Worm (Caenorhabditis elegans) whole organism, L4 larva: ENCODE results near the gene yars-2.

Experiments
- F26F4.8 ChIP-seq: fragments of 200-800 bp; sonication (Bioruptor generic); conservative IDR thresholded peaks from 2 replicates; pipeline ENCODE4 v1.3.6; 2022; ENCODE audit warnings: missing genetic modification characterization, missing compliant biosample characterization
- aly-2 ChIP-seq: sonication (generic microtip); optimal IDR thresholded peaks from 2 replicates; lab custom pipeline; 2018; ENCODE audit warnings: missing biosample characterization, missing genetic modification characterization
- cey-2 ChIP-seq: sonication (generic microtip); optimal IDR thresholded peaks from 3 replicates; lab custom pipeline; 2017; ENCODE audit warnings: missing genetic modification characterization, mild to moderate bottlenecking, missing compliant biosample characterization, antibody characterized with exemption, borderline replicate concordance; ENCODE audit not compliant: insufficient read depth
- ctbp-1 ChIP-seq: fragments of 200-800 bp; sonication (Bioruptor generic); IDR thresholded peaks from 2 replicates; pipeline ENCODE4 v1.3.6; 2022; ENCODE audit warnings: missing genetic modification reagents, missing genetic modification characterization, missing compliant biosample characterization
- daf-8 ChIP-seq: fragments of 200-800 bp; sonication (Bioruptor generic); IDR thresholded peaks from 2 replicates; pipeline ENCODE4 v1.3.6; 2022; ENCODE audit warnings: missing genetic modification characterization, missing compliant biosample characterization
- dmd-8 ChIP-seq: fragments of 200-800 bp; sonication (Bioruptor generic); IDR thresholded peaks from 2 replicates; pipeline ENCODE4 v1.3.6; 2022; ENCODE audit warnings: missing genetic modification characterization, missing compliant biosample characterization
- dpl-1 ChIP-seq: fragments of 150-350 bp; optimal IDR thresholded peaks from 2 replicates; lab custom pipeline; 2014; ENCODE audit warnings: missing biosample characterization, missing genetic modification reagents, missing genetic modification characterization
- fkh-10 ChIP-seq: fragments of 150-350 bp; optimal IDR thresholded peaks from 2 replicates; lab custom pipeline; 2014; ENCODE audit warnings: missing biosample characterization, missing genetic modification reagents, missing genetic modification characterization
- hlh-30 ChIP-seq: sonication (generic microtip); optimal IDR thresholded peaks from 2 replicates; lab custom pipeline; 2017; ENCODE audit warnings: antibody characterized with exemption, mild to moderate bottlenecking, missing genetic modification characterization, missing compliant biosample characterization; ENCODE audit not compliant: insufficient read depth
- lir-3 ChIP-seq: sonication (generic microtip); optimal IDR thresholded peaks from 2 replicates; lab custom pipeline; 2016; ENCODE audit warnings: mild to moderate bottlenecking, missing genetic modification characterization, missing compliant biosample characterization
- mxl-2 ChIP-seq: fragments of 200-800 bp; sonication (Bioruptor generic); conservative IDR thresholded peaks from 2 replicates; pipeline ENCODE4 v1.3.6; 2022; ENCODE audit warnings: missing genetic modification reagents, missing genetic modification characterization, missing compliant biosample characterization
- snpc-4 ChIP-seq: fragments of 150-350 bp; optimal IDR thresholded peaks from 2 replicates; lab custom pipeline; 2014; ENCODE audit warnings: missing biosample characterization, missing genetic modification characterization
- ztf-11 ChIP-seq: fragments of 150-350 bp; optimal IDR thresholded peaks from 2 replicates; lab custom pipeline; 2014; ENCODE audit warnings: missing biosample characterization, missing genetic modification characterization

DNA sequence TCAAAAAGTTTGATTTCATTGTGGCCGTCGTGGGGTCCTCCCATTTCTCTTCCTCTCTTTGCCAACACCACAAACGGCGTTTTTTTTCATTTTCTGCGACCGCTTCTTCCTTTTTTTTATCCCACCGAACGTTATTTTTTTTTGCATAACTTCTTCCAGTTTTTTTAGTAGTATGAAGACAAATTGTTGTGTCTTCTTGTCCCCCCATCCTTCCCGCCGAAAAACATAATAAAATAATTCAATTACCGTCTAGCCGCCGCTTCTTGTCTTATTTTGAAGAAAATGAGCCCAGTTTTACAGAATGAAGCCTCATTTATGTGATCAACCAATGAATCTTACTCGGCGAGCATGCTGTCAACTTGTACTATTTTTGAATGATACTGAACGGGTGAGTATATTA, 43.2 kb downstream of the yars-2 start, which contains the start of gene F29B9.12:
- no peak for TF ChIP-seq hlh-30 (tag; lab: Kevin White, UChicago)
- TF ChIP-seq aly-2 (tag; lab: Kevin White, UChicago): no peak
- TF ChIP-seq F26F4.8 (GFP tag; lab: Robert Waterston, UW): no peak
- TF ChIP-seq daf-8 (GFP tag; lab: Robert Waterston, UW): no peak
- no peak for TF ChIP-seq snpc-4 (tag; lab: Kevin White, UChicago)
- TF ChIP-seq dmd-8 (GFP tag; lab: Robert Waterston, UW): no peak
- TF ChIP-seq cey-2 (tag; lab: Kevin White, UChicago): no peak
- no peak for TF ChIP-seq lir-3
- TF ChIP-seq ztf-11 (tag; lab: Kevin White, UChicago): no peak
- TF ChIP-seq fkh-10 (GFP tag; lab: Kevin White, UChicago): no peak
- no peak for TF ChIP-seq ctbp-1
- no peak for TF ChIP-seq dpl-1
- TF ChIP-seq mxl-2 (GFP tag; lab: Robert Waterston, UW): no peak
